Fruit fly (Drosophila melanogaster): ENCODE data around the gene CG7272.

DNA sequence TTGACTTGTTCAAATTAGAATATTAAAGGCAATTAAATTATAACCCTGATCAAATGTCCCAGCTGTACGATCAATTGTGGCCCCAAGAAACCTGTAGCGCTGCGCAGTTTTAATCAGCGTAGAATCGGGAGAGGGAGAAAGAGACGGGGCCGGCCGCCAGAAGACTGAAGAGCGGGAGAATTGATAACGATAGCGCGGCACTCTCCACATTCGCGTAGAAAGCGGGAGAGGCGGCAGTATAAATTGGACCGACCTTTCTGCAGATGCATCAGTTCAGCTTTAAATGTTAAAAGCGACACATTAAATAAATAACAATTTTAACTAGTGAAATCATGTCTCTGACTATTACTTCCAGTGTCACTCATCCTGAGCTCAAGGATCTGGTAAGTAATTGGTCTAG lies 10.0 kb downstream of the CG7272 start, which contains the start of gene MsrA:
- no peak for TF ChIP-seq psq (optimal IDR thresholded peaks at IDR 0.05)
- TF ChIP-seq CG8478 (optimal IDR thresholded peaks at IDR 0.05), result no peak
- no peak for TF ChIP-seq usp (GFP tag; optimal IDR thresholded peaks at IDR 0.05)
- TF ChIP-seq EcR (GFP tag; optimal IDR thresholded peaks at IDR 0.05), result no peak

Measured in whole organism.